Fruit fly (Drosophila melanogaster) S2 (cell line): ENCODE data around the gene E5.

Source experiments
- CG8478 ChIP-seq: fragments of >200 bp; optimal IDR thresholded peaks from 2 replicates; lab custom pipeline; 2018
- CTCF ChIP-seq, 2 experiments: fragments of >200 bp; optimal IDR thresholded peaks; 2 replicates each; lab custom pipeline; 2018

Gene E5

dm6 chr3R:13899727-13900209 lies 25.1 kb upstream of the E5 start:
- no peak for TF ChIP-seq CG8478

dm6 chr3R:13896854-13897253 lies 22.1 kb upstream of the E5 start:
- no peak for TF ChIP-seq CG8478
- TF ChIP-seq CTCF (optimal IDR thresholded peaks at IDR 0.05; lab: Kevin White, UChicago): no peak

- TF ChIP-seq CTCF (optimal IDR thresholded peaks at IDR 0.05; lab: Kevin White, UChicago) (no peak), CG8478 (no peak)
Measured at dm6 chr3R:13895602-13896001, 20.9 kb upstream of the E5 start.

- TF ChIP-seq CG8478 (no peak), CTCF (optimal IDR thresholded peaks at IDR 0.05; lab: Kevin White, UChicago) (no peak)
Measured at dm6 chr3R:13894756-13895155, 20.0 kb upstream of the E5 start.

- no peak for TF ChIP-seq CG8478
- no peak for TF ChIP-seq CTCF (optimal IDR thresholded peaks at IDR 0.05; lab: Kevin White, UChicago)
Measured at dm6 chr3R:13892870-13893269, 18.2 kb upstream of the E5 start.

- no peak for TF ChIP-seq CG8478
Measured at dm6 chr3R:13888332-13888731, 13.6 kb upstream of the E5 start.

dm6 chr3R:13887812-13888211 lies 13.1 kb upstream of the E5 start:
- TF ChIP-seq CG8478 (no peak), CTCF (optimal IDR thresholded peaks at IDR 0.05; lab: Kevin White, UChicago) (no peak)

- TF ChIP-seq CTCF (optimal IDR thresholded peaks at IDR 0.05; lab: Kevin White, UChicago): no peak
- TF ChIP-seq CG8478: no peak
Measured at dm6 chr3R:13884929-13885328, 10.2 kb upstream of the E5 start.

dm6 chr3R:13883388-13883787 lies 8.7 kb upstream of the E5 start:
- no peak for TF ChIP-seq CG8478
- no peak for TF ChIP-seq CTCF (optimal IDR thresholded peaks at IDR 0.05; lab: Kevin White, UChicago)

- TF ChIP-seq CTCF (optimal IDR thresholded peaks at IDR 0.05; lab: Kevin White, UChicago) (no peak), CG8478 (no peak)
Measured at dm6 chr3R:13880872-13881271, 6.2 kb upstream of the E5 start.

dm6 chr3R:13879349-13879748 lies 4.6 kb upstream of the E5 start:
- TF ChIP-seq CG8478: no peak
- no peak for TF ChIP-seq CTCF (optimal IDR thresholded peaks at IDR 0.05; lab: Kevin White, UChicago)

dm6 chr3R:13877125-13877524 lies 2.4 kb upstream of the E5 start:
- no peak for TF ChIP-seq CG8478
- TF ChIP-seq CTCF (optimal IDR thresholded peaks at IDR 0.05; lab: Kevin White, UChicago): peak in 1 of 2 experiments; percentile 10

- no peak for TF ChIP-seq CTCF (optimal IDR thresholded peaks at IDR 0.05; lab: Kevin White, UChicago)
- TF ChIP-seq CG8478: no peak
Measured at dm6 chr3R:13875438-13875861, 734 bp upstream of the E5 start.

- TF ChIP-seq CTCF (optimal IDR thresholded peaks at IDR 0.05; lab: Kevin White, UChicago) (peak; percentile 64 to 70), CG8478 (no peak)
Measured at dm6 chr3R:13872161-13872560, 2.6 kb downstream of the E5 start.

- TF ChIP-seq CTCF (optimal IDR thresholded peaks at IDR 0.05; lab: Kevin White, UChicago): no peak
- no peak for TF ChIP-seq CG8478
Measured at dm6 chr3R:13861805-13862204, 12.9 kb downstream of the E5 start.

dm6 chr3R:13859242-13859641 lies 15.5 kb downstream of the E5 start:
- TF ChIP-seq CG8478 (no peak), CTCF (optimal IDR thresholded peaks at IDR 0.05; lab: Kevin White, UChicago) (no peak)

- TF ChIP-seq CG8478 (no peak), CTCF (optimal IDR thresholded peaks at IDR 0.05; lab: Kevin White, UChicago) (no peak)
Measured at dm6 chr3R:13857339-13857738, 17.4 kb downstream of the E5 start.

- TF ChIP-seq CTCF (optimal IDR thresholded peaks at IDR 0.05; lab: Kevin White, UChicago) (no peak), CG8478 (no peak)
Measured at dm6 chr3R:13855354-13855753, 19.4 kb downstream of the E5 start, which contains the start of gene CG14362. Gene CG14362, minus strand, starts transcription at chr3R:13855454.
